Fruit fly (Drosophila melanogaster) whole organism, embryonic: ENCODE measurements around the gene CG10802.

Experiments used
- Ada2b ChIP-seq: fragments of 200-800 bp; sonication (Bioruptor generic); IDR thresholded peaks from 2 replicates; pipeline ENCODE4 v1.3.6; 2022; ENCODE audit warnings: missing biosample characterization, missing genetic modification characterization
- B-H2 ChIP-seq: fragments of 200-800 bp; sonication (Bioruptor generic); optimal IDR thresholded peaks from 2 replicates; lab custom pipeline; 2018; ENCODE audit warnings: missing biosample characterization, mild to moderate bottlenecking, missing genetic modification characterization
- CG11093 ChIP-seq: fragments of 200-800 bp; sonication (Bioruptor generic); IDR thresholded peaks from 3 replicates; pipeline ENCODE4 v1.3.6; 2022; ENCODE audit warnings: missing biosample characterization, missing genetic modification characterization
- CG12219 ChIP-seq: fragments of 200-800 bp; sonication (Bioruptor generic); optimal IDR thresholded peaks from 3 replicates; lab custom pipeline; 2018; ENCODE audit warnings: missing biosample characterization, mild to moderate bottlenecking, missing genetic modification characterization
- CG13775 ChIP-seq: fragments of 200-800 bp; sonication (Bioruptor generic); optimal IDR thresholded peaks from 3 replicates; lab custom pipeline; 2017; ENCODE audit warnings: missing biosample characterization, mild to moderate bottlenecking, missing genetic modification characterization
- CG14710 ChIP-seq: fragments of 200-800 bp; sonication (Bioruptor generic); optimal IDR thresholded peaks from 3 replicates; lab custom pipeline; 2019; ENCODE audit warnings: missing biosample characterization, mild to moderate bottlenecking, missing genetic modification characterization, moderate library complexity
- CG16815 ChIP-seq: fragments of 200-800 bp; sonication (Bioruptor generic); optimal IDR thresholded peaks from 3 replicates; lab custom pipeline; 2017; ENCODE audit warnings: missing biosample characterization, mild to moderate bottlenecking, missing genetic modification characterization
- CG16863 ChIP-seq: fragments of 200-800 bp; sonication (Bioruptor generic); optimal IDR thresholded peaks from 3 replicates; lab custom pipeline; 2016; ENCODE audit warnings: missing biosample characterization, missing genetic modification characterization
- CG18599 ChIP-seq: fragments of 200-800 bp; sonication (Bioruptor generic); optimal IDR thresholded peaks from 3 replicates; lab custom pipeline; 2017; ENCODE audit warnings: missing biosample characterization, missing genetic modification characterization, mild to moderate bottlenecking, moderate library complexity, missing genetic modification reagents
- CG2116 ChIP-seq: fragments of 200-800 bp; sonication (Bioruptor generic); optimal IDR thresholded peaks from 3 replicates; lab custom pipeline; 2018; ENCODE audit warnings: missing biosample characterization, mild to moderate bottlenecking, missing genetic modification characterization
- CG2712 ChIP-seq: fragments of 200-800 bp; optimal IDR thresholded peaks from 3 replicates; lab custom pipeline; 2019; ENCODE audit warnings: missing biosample characterization, mild to moderate bottlenecking, missing genetic modification characterization, moderate library complexity
- CG32772 ChIP-seq: fragments of 200-800 bp; sonication (Bioruptor generic); IDR thresholded peaks from 2 replicates; pipeline ENCODE4 v1.3.6; 2022; ENCODE audit warnings: missing biosample characterization, missing genetic modification characterization
- CG4360 ChIP-seq: fragments of 200-800 bp; sonication (Bioruptor generic); IDR thresholded peaks from 2 replicates; pipeline ENCODE4 v1.3.6; 2022; ENCODE audit warnings: missing biosample characterization, missing genetic modification characterization
- CG6272 ChIP-seq: fragments of 200-800 bp; sonication (Bioruptor generic); IDR thresholded peaks from 2 replicates; pipeline ENCODE4 v1.3.6; 2022; ENCODE audit warnings: missing biosample characterization, missing genetic modification characterization
- CG6813 ChIP-seq: fragments of 200-800 bp; sonication (Bioruptor generic); optimal IDR thresholded peaks from 2 replicates; lab custom pipeline; 2017; ENCODE audit warnings: missing biosample characterization, missing genetic modification characterization, mild to moderate bottlenecking, moderate library complexity, missing genetic modification reagents
- CG8089 ChIP-seq: fragments of 200-800 bp; sonication (Bioruptor generic); optimal IDR thresholded peaks from 3 replicates; lab custom pipeline; 2016; ENCODE audit warnings: missing biosample characterization, missing genetic modification characterization
- CG8290 ChIP-seq, 3 experiments: fragments of 200-800 bp; sonication (Bioruptor generic); optimal IDR thresholded peaks; 2 replicates each; lab custom pipeline; 2016 to 2019; ENCODE audit warnings: missing biosample characterization in 3 of 3, missing genetic modification characterization in 3 of 3, mild to moderate bottlenecking in 2 of 3, moderate library complexity in 1 of 3
- CG9437 ChIP-seq: fragments of 200-800 bp; sonication (Bioruptor generic); optimal IDR thresholded peaks from 2 replicates; lab custom pipeline; 2018; ENCODE audit warnings: missing biosample characterization, mild to moderate bottlenecking, missing genetic modification characterization
- CG9932 ChIP-seq: fragments of 200-800 bp; sonication (Bioruptor generic); IDR thresholded peaks from 2 replicates; pipeline ENCODE4 v1.3.6; 2022; ENCODE audit warnings: missing biosample characterization, missing genetic modification characterization
- Chrac-16 ChIP-seq: fragments of 200-800 bp; sonication (Bioruptor generic); optimal IDR thresholded peaks from 3 replicates; lab custom pipeline; 2016; ENCODE audit warnings: missing biosample characterization, missing genetic modification characterization
- Dek ChIP-seq: fragments of 200-800 bp; sonication (Bioruptor generic); optimal IDR thresholded peaks from 3 replicates; lab custom pipeline; 2019; ENCODE audit warnings: missing biosample characterization, mild to moderate bottlenecking, missing genetic modification characterization, moderate library complexity
- Doc3 ChIP-seq: fragments of 200-800 bp; sonication (Bioruptor generic); IDR thresholded peaks from 3 replicates; pipeline ENCODE4 v1.3.6; 2022; ENCODE audit warnings: missing biosample characterization, missing genetic modification characterization; ENCODE audit not compliant: partially characterized antibody
- Gsc ChIP-seq: fragments of 200-800 bp; sonication (Bioruptor generic); IDR thresholded peaks from 2 replicates; pipeline ENCODE4 v1.3.6; 2022; ENCODE audit warnings: missing biosample characterization, missing genetic modification characterization
- H15 ChIP-seq: fragments of 200-800 bp; sonication (Bioruptor generic); IDR thresholded peaks from 3 replicates; pipeline ENCODE4 v1.3.6; 2022; ENCODE audit warnings: missing biosample characterization, missing genetic modification characterization
- HLH4C ChIP-seq: fragments of 200-800 bp; sonication (Bioruptor generic); IDR thresholded peaks from 3 replicates; pipeline ENCODE4 v1.3.6; 2022; ENCODE audit warnings: missing biosample characterization, missing genetic modification characterization; ENCODE audit not compliant: partially characterized antibody
- Hand ChIP-seq: fragments of 200-800 bp; sonication (Bioruptor generic); optimal IDR thresholded peaks from 2 replicates; lab custom pipeline; 2017; ENCODE audit warnings: mild to moderate bottlenecking, missing biosample characterization, missing genetic modification reagents, missing genetic modification characterization
- Myb ChIP-seq: fragments of 200-800 bp; sonication (Bioruptor generic); optimal IDR thresholded peaks from 2 replicates; lab custom pipeline; 2016; ENCODE audit warnings: missing biosample characterization, missing genetic modification characterization
- Ptx1 ChIP-seq: fragments of 200-800 bp; sonication (Bioruptor generic); IDR thresholded peaks from 2 replicates; pipeline ENCODE4 v1.3.6; 2022; ENCODE audit warnings: missing biosample characterization, missing genetic modification characterization
- Rx ChIP-seq: fragments of 200-800 bp; sonication (Bioruptor generic); IDR thresholded peaks from 2 replicates; pipeline ENCODE4 v1.3.6; 2022; ENCODE audit warnings: missing biosample characterization, missing genetic modification characterization
- YL-1 ChIP-seq: fragments of 200-800 bp; sonication (Bioruptor generic); optimal IDR thresholded peaks from 3 replicates; lab custom pipeline; 2017; ENCODE audit warnings: missing biosample characterization, mild to moderate bottlenecking, missing genetic modification characterization
- al ChIP-seq: fragments of 200-800 bp; sonication (Bioruptor generic); IDR thresholded peaks from 2 replicates; pipeline ENCODE4 v1.3.6; 2022; ENCODE audit warnings: missing biosample characterization, missing genetic modification characterization
- amos ChIP-seq: fragments of 200-800 bp; sonication (Bioruptor generic); IDR thresholded peaks from 2 replicates; pipeline ENCODE4 v1.3.6; 2022; ENCODE audit warnings: missing biosample characterization, missing genetic modification characterization; ENCODE audit not compliant: partially characterized antibody
- cas ChIP-seq: fragments of 200-800 bp; sonication (Bioruptor generic); IDR thresholded peaks from 2 replicates; pipeline ENCODE4 v1.3.6; 2022; ENCODE audit warnings: missing biosample characterization, missing genetic modification characterization
- dati ChIP-seq: fragments of 200-800 bp; sonication (Bioruptor generic); IDR thresholded peaks from 2 replicates; pipeline ENCODE4 v1.3.6; 2022; ENCODE audit warnings: missing biosample characterization, missing genetic modification characterization
- disco-r ChIP-seq: fragments of 200-800 bp; sonication (Bioruptor generic); optimal IDR thresholded peaks from 2 replicates; lab custom pipeline; 2016; ENCODE audit warnings: missing biosample characterization, missing genetic modification characterization
- dmrt11E ChIP-seq: fragments of 200-800 bp; sonication (Bioruptor generic); optimal IDR thresholded peaks from 3 replicates; lab custom pipeline; 2018; ENCODE audit warnings: missing biosample characterization, mild to moderate bottlenecking, missing genetic modification characterization, moderate library complexity
- hb ChIP-seq: fragments of 200-800 bp; sonication (Bioruptor generic); IDR thresholded peaks from 3 replicates; pipeline ENCODE4 v1.3.6; 2022; ENCODE audit warnings: missing biosample characterization, missing genetic modification characterization; ENCODE audit not compliant: partially characterized antibody
- her ChIP-seq: fragments of 200-800 bp; sonication (Bioruptor generic); optimal IDR thresholded peaks from 2 replicates; lab custom pipeline; 2016; ENCODE audit warnings: missing biosample characterization, missing genetic modification characterization
- jumu ChIP-seq: fragments of 200-800 bp; sonication (Bioruptor generic); optimal IDR thresholded peaks from 3 replicates; lab custom pipeline; 2016; ENCODE audit warnings: missing biosample characterization, missing genetic modification characterization
- lab ChIP-seq: fragments of 200-800 bp; sonication (Bioruptor generic); optimal IDR thresholded peaks from 3 replicates; lab custom pipeline; 2017; ENCODE audit warnings: missing biosample characterization, missing genetic modification characterization, mild to moderate bottlenecking, moderate library complexity, missing genetic modification reagents
- lola ChIP-seq, 3 experiments: fragments of >200 bp in 2 of 3; fragments of 200-800 bp in 1 of 3; sonication (Bioruptor generic) in 1 of 3; optimal IDR thresholded peaks; 2 replicates each; lab custom pipeline; 2017 to 2019; ENCODE audit warnings: missing biosample characterization in 3 of 3, missing genetic modification characterization in 3 of 3, mild to moderate bottlenecking in 1 of 3, moderate library complexity in 1 of 3
- nerfin-1 ChIP-seq: fragments of 200-800 bp; sonication (Bioruptor generic); optimal IDR thresholded peaks from 3 replicates; lab custom pipeline; 2019; ENCODE audit warnings: missing biosample characterization, mild to moderate bottlenecking, missing genetic modification characterization, moderate library complexity
- pita ChIP-seq: fragments of 200-800 bp; sonication (Bioruptor generic); optimal IDR thresholded peaks from 2 replicates; lab custom pipeline; 2017; ENCODE audit warnings: missing biosample characterization, mild to moderate bottlenecking, missing genetic modification characterization
- ranshi ChIP-seq: fragments of 200-800 bp; sonication (Bioruptor generic); IDR thresholded peaks from 2 replicates; pipeline ENCODE4 v1.3.6; 2022; ENCODE audit warnings: missing biosample characterization, missing genetic modification characterization
- salm ChIP-seq: fragments of 200-800 bp; sonication (Bioruptor generic); optimal IDR thresholded peaks from 2 replicates; lab custom pipeline; 2018; ENCODE audit warnings: missing biosample characterization, mild to moderate bottlenecking, missing genetic modification characterization
- slp2 ChIP-seq: fragments of 200-800 bp; sonication (Bioruptor generic); optimal IDR thresholded peaks from 2 replicates; lab custom pipeline; 2016; ENCODE audit warnings: missing biosample characterization, missing genetic modification characterization
- sr ChIP-seq: fragments of 200-800 bp; sonication (Bioruptor generic); IDR thresholded peaks from 3 replicates; pipeline ENCODE4 v1.3.6; 2022; ENCODE audit warnings: missing biosample characterization, missing genetic modification characterization
- stwl ChIP-seq: fragments of 200-800 bp; sonication (Bioruptor generic); optimal IDR thresholded peaks from 3 replicates; lab custom pipeline; 2018; ENCODE audit warnings: missing biosample characterization, mild to moderate bottlenecking, missing genetic modification characterization, moderate library complexity
- ttk ChIP-seq: fragments of 200-800 bp; sonication (Bioruptor generic); IDR thresholded peaks from 2 replicates; pipeline ENCODE4 v2.1.2; 2022; ENCODE audit warnings: missing biosample characterization, missing genetic modification characterization
- vfl ChIP-seq: fragments of 200-800 bp; sonication (Bioruptor generic); optimal IDR thresholded peaks from 2 replicates; lab custom pipeline; 2016; ENCODE audit warnings: missing biosample characterization, missing genetic modification characterization
- zfh1 ChIP-seq: fragments of 200-800 bp; sonication (Bioruptor generic); IDR thresholded peaks from 3 replicates; pipeline ENCODE4 v1.3.6; 2022; ENCODE audit warnings: missing biosample characterization, missing genetic modification characterization

The CG10802 gene

dm6 chrX:3485304-3485703, 2.5 kb downstream of the CG10802 start, which contains the start of the genes CG14270 and CG10803 (continued):
- TF ChIP-seq CG2712 (tag; lab: Kevin White, UChicago) (peak; percentile 33), her (GFP tag; lab: Kevin White, UChicago) (no peak), pita (GFP tag; lab: Kevin White, UChicago) (no peak), lab (no peak), CG13775 (peak; percentile 16), disco-r (no peak), CG6272 (GFP tag; lab: Robert Waterston, UW) (peak; percentile 24; the same call in 1 of the 2 replicates), CG6813 (GFP tag; lab: Kevin White, UChicago) (no peak), al (GFP tag; lab: Robert Waterston, UW) (0 out of 2 replicates have a peak, but pooled peaks have one; percentile 19), cas (GFP tag; lab: Robert Waterston, UW) (no peak), jumu (GFP tag; lab: Kevin White, UChicago) (no peak), zfh1 (GFP tag; lab: Robert Waterston, UW) (no peak), CG9437 (GFP tag; lab: Kevin White, UChicago) (no peak), CG8089 (GFP tag; lab: Kevin White, UChicago) (no peak), Ptx1 (GFP tag; lab: Robert Waterston, UW) (no peak), HLH4C (GFP tag; lab: Robert Waterston, UW) (peak; percentile 85), dmrt11E (tag; lab: Kevin White, UChicago) (peak; percentile 14), CG11093 (no peak), CG32772 (no peak), YL-1 (GFP tag; lab: Kevin White, UChicago) (peak; percentile 52), dati (GFP tag; lab: Robert Waterston, UW) (no peak), B-H2 (GFP tag; lab: Kevin White, UChicago) (no peak), hb (peak; percentile 80), ttk (GFP tag; lab: Robert Waterston, UW) (no peak), CG16815 (GFP tag; lab: Kevin White, UChicago) (no peak), Dek (tag; lab: Kevin White, UChicago) (no peak), Gsc (GFP tag; lab: Robert Waterston, UW) (no peak), CG18599 (GFP tag; lab: Kevin White, UChicago) (no peak), Chrac-16 (GFP tag; lab: Kevin White, UChicago) (no peak), CG12219 (GFP tag; lab: Kevin White, UChicago) (no peak), slp2 (GFP tag; lab: Kevin White, UChicago) (no peak), Ada2b (no peak), CG8290 (GFP tag; optimal IDR thresholded peaks at IDR 0.05; lab: Kevin White, UChicago) (peak; percentile 38), CG8290 (tag; optimal IDR thresholded peaks at IDR 0.05; lab: Kevin White, UChicago) (no peak), stwl (tag; lab: Kevin White, UChicago) (peak; percentile 71), CG14710 (tag; lab: Kevin White, UChicago) (peak; percentile 67), ranshi (no peak), sr (GFP tag; lab: Robert Waterston, UW) (no peak), Myb (GFP tag; lab: Kevin White, UChicago) (peak; percentile 21), CG2116 (GFP tag; lab: Kevin White, UChicago) (peak; percentile 81), salm (tag; lab: Kevin White, UChicago) (no peak), nerfin-1 (tag; lab: Kevin White, UChicago) (no peak), amos (GFP tag; lab: Robert Waterston, UW) (peak; percentile 71; the same call in 1 of the 2 replicates), vfl (peak; percentile 2), H15 (GFP tag; lab: Robert Waterston, UW) (no peak), CG9932 (GFP tag; lab: Robert Waterston, UW) (no peak; the same call in 1 of the 2 replicates), Doc3 (GFP tag; lab: Robert Waterston, UW) (peak; percentile 71), Hand (GFP tag; lab: Kevin White, UChicago) (no peak), Rx (GFP tag; lab: Robert Waterston, UW) (no peak), lola (GFP tag; optimal IDR thresholded peaks at IDR 0.05; lab: Kevin White, UChicago) (peak in 1 of 3 experiments; percentile 7), CG16863 (GFP tag; lab: Kevin White, UChicago) (no peak), CG4360 (GFP tag; lab: Robert Waterston, UW) (no peak)
